Worm (Caenorhabditis elegans) whole organism, midembryonic: ENCODE data around the gene Y14H12A.1.

Experiments used
- T22C8.4 ChIP-seq: fragments of 200-800 bp; sonication (Bioruptor generic); IDR thresholded peaks from 2 replicates; pipeline ENCODE4 v1.3.6; 2022; ENCODE audit warnings: missing genetic modification characterization, missing compliant biosample characterization
- cog-1 ChIP-seq: sonication (generic microtip); optimal IDR thresholded peaks from 2 replicates; lab custom pipeline; 2016; ENCODE audit warnings: missing genetic modification characterization, missing compliant biosample characterization
- flt-1 ChIP-seq: fragments of 200-800 bp; sonication (Bioruptor generic); IDR thresholded peaks from 2 replicates; pipeline ENCODE4 v1.3.6; 2022; ENCODE audit warnings: missing genetic modification characterization, missing compliant biosample characterization
- klf-2 ChIP-seq: fragments of 200-800 bp; sonication (Bioruptor generic); conservative IDR thresholded peaks from 2 replicates; pipeline ENCODE4 v1.3.6; 2022; ENCODE audit warnings: missing genetic modification reagents, missing genetic modification characterization, missing compliant biosample characterization
- med-1 ChIP-seq: sonication (generic microtip); optimal IDR thresholded peaks from 2 replicates; lab custom pipeline; 2017; ENCODE audit warnings: missing genetic modification characterization, mild to moderate bottlenecking, missing compliant biosample characterization, antibody characterized with exemption, missing genetic modification reagents; ENCODE audit not compliant: insufficient read depth
- ref-1 ChIP-seq: fragments of 200-800 bp; sonication (Bioruptor generic); conservative IDR thresholded peaks from 2 replicates; pipeline ENCODE4 v1.3.6; 2022; ENCODE audit warnings: missing genetic modification reagents, missing genetic modification characterization, missing compliant biosample characterization
- tab-1 ChIP-seq: fragments of 200-800 bp; sonication (Bioruptor generic); IDR thresholded peaks from 2 replicates; pipeline ENCODE4 v1.3.6; 2022; ENCODE audit warnings: missing genetic modification characterization, missing compliant biosample characterization
- ztf-23 ChIP-seq: fragments of 200-800 bp; sonication (Bioruptor generic); IDR thresholded peaks from 2 replicates; pipeline ENCODE4 v1.3.6; 2022; ENCODE audit warnings: missing genetic modification reagents, missing genetic modification characterization, missing compliant biosample characterization
- ztf-29 ChIP-seq: fragments of 200-800 bp; sonication (Bioruptor generic); IDR thresholded peaks from 2 replicates; pipeline ENCODE4 v1.3.6; 2022; ENCODE audit warnings: missing genetic modification reagents, missing genetic modification characterization, missing compliant biosample characterization

The Y14H12A.1 gene

DNA sequence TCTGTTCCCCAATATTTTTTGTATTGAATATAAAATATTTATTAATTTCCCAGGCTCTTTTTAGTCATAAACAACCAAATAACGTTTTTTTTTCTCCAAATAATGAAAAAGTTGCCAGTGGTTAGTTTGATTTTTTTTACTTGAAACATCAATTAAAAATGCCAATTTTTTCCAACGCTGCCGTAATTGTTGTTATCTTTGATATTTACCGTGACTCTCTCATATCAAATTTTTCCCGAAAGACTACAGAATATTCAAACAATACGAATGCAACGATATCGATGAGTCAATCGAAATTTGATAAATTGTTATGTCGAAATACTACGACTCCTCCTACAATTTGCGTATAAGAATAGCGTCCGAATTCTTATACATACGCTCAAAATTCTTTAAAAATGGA, 6.1 kb upstream of the Y14H12A.1 start, which contains the start of gene K10G6.5:
K10G6.5 (plus strand) TSS at position 345 of the 400 bp plus-strand sequence.
- TF ChIP-seq flt-1 (GFP tag; lab: Robert Waterston, UW) (no peak), ref-1 (GFP tag; lab: Robert Waterston, UW) (no peak), ztf-23 (no peak), tab-1 (GFP tag; lab: Robert Waterston, UW) (no peak), T22C8.4 (GFP tag; lab: Robert Waterston, UW) (no peak), med-1 (GFP tag; lab: Kevin White, UChicago) (no peak), ztf-29 (no peak), klf-2 (no peak), cog-1 (no peak)

- TF ChIP-seq med-1 (GFP tag; lab: Kevin White, UChicago) (no peak), ztf-23 (no peak), T22C8.4 (GFP tag; lab: Robert Waterston, UW) (no peak), flt-1 (GFP tag; lab: Robert Waterston, UW) (no peak), ref-1 (GFP tag; lab: Robert Waterston, UW) (no peak), tab-1 (GFP tag; lab: Robert Waterston, UW) (no peak), cog-1 (no peak), ztf-29 (no peak), klf-2 (no peak)
These were observed 3.2 kb upstream of the Y14H12A.1 start, which contains the start of gene Y14H12A.2 for ce11 chrII:3989627-3990367. Y14H12A.2 (minus strand) TSS chrII:3989677.

DNA sequence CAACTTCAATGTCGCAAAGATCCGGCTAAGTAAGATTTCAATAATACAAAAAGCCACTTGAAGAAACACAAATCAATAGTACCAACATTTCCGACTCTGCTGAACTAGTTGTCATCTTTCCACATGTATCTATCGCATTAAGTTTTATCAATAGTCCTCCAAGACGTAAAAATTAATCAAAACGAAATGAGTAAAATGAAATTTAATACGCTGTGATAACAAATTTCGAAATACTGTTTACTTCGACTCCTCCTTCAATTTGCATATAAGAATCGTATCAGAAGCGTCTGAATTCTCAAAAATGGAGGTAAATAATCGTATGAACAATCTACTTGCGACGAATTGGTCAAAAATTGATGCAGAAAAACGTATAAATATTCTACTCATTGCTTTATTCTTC, 2.3 kb upstream of the Y14H12A.1 start:
- TF ChIP-seq ref-1 (GFP tag; lab: Robert Waterston, UW) = no peak
- TF ChIP-seq ztf-23 = no peak
- TF ChIP-seq cog-1 = no peak
- TF ChIP-seq med-1 (GFP tag; lab: Kevin White, UChicago) = no peak
- TF ChIP-seq flt-1 (GFP tag; lab: Robert Waterston, UW) = no peak
- no peak for TF ChIP-seq ztf-29
- TF ChIP-seq klf-2 = no peak
- TF ChIP-seq tab-1 (GFP tag; lab: Robert Waterston, UW) = no peak
- TF ChIP-seq T22C8.4 (GFP tag; lab: Robert Waterston, UW) = no peak

- no peak for TF ChIP-seq tab-1 (GFP tag; lab: Robert Waterston, UW)
- TF ChIP-seq ref-1 (GFP tag; lab: Robert Waterston, UW) = no peak
- no peak for TF ChIP-seq klf-2
- TF ChIP-seq ztf-23 = no peak
- TF ChIP-seq flt-1 (GFP tag; lab: Robert Waterston, UW) = no peak
- TF ChIP-seq T22C8.4 (GFP tag; lab: Robert Waterston, UW) = no peak
- no peak for TF ChIP-seq ztf-29
- TF ChIP-seq med-1 (GFP tag; lab: Kevin White, UChicago) = no peak
- no peak for TF ChIP-seq cog-1
These were observed 966 bp upstream of the Y14H12A.1 start for ce11 chrII:3992029-3992428.

ce11 chrII:3996005-3996404, 3.0 kb downstream of the Y14H12A.1 start, which contains the start of gene clc-22:
clc-22 (minus strand) TSS chrII:3996075.
- TF ChIP-seq ref-1 (GFP tag; lab: Robert Waterston, UW) = no peak
- TF ChIP-seq klf-2 = no peak

DNA sequence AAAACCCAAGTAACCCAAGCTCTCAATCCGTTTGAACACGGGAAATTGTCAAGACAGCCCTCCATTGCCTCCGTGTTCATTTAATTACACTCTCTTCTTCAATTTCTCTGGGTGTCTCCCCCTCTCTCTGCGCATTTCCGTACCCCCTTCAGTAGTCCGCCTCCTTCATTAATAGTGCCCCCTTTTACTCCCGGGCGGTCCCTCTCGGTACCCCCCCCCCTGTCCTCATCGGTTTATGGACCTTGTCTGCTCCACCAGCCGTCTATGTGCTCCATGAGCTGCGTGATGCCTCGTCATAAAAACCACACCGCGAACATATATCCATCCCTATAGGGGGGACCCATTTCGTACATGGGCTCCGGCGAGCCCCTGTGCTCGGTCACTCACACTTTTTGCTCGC, 6.5 kb downstream of the Y14H12A.1 start:
- TF ChIP-seq ztf-23 (peak; percentile 59; the same call in 1 of the 2 replicates), cog-1 (peak; percentile 22), tab-1 (GFP tag; lab: Robert Waterston, UW) (0 out of 2 replicates have a peak, but pooled peaks have one; percentile 56), flt-1 (GFP tag; lab: Robert Waterston, UW) (peak; percentile 54; the same call in 1 of the 2 replicates), ref-1 (GFP tag; lab: Robert Waterston, UW) (no peak)

DNA sequence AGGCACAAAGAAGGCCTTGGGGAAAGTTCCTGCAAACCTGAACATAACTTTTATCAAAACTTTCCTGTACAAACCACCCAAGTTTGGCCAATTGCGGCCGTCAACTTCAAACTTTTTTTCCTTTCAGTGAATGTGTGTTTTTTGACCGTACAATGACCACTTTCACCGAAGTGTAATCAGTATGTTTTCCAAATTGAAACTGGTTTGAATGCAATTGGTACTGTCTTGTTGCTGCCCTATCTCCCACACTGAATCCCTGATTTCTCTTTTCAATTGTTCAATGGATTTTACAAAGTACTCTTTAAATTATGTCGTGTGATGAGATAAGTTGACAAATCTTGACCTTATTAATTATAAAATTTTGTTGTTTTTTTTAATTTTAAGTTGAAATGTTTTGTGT, 7.4 kb downstream of the Y14H12A.1 start:
- TF ChIP-seq ztf-23 (no peak), tab-1 (GFP tag; lab: Robert Waterston, UW) (no peak), cog-1 (no peak)

ce11 chrII:4002134-4002533, 9.1 kb downstream of the Y14H12A.1 start:
- TF ChIP-seq med-1 (GFP tag; lab: Kevin White, UChicago) (no peak), klf-2 (no peak), T22C8.4 (GFP tag; lab: Robert Waterston, UW) (no peak), tab-1 (GFP tag; lab: Robert Waterston, UW) (no peak), flt-1 (GFP tag; lab: Robert Waterston, UW) (no peak), cog-1 (no peak), ztf-23 (no peak), ztf-29 (no peak), ref-1 (GFP tag; lab: Robert Waterston, UW) (no peak)

DNA sequence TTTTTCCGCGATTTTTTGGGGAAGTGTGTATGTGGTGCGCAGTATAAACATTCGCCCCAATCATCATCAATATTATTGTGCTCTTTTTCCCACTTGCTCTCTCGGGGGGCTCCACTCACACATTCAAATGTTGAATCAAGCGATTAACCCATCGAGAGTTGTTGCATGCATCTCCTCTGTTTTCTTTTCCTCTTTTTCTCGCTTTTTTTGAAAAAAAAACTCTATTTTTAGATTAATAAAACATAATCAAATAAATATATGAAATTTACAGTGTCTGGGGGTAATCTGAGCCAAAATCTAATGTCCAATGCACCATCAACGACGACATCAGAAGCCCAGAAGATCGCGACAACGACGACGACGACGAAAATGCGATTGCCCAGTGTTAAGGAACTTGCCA, 11.6 kb downstream of the Y14H12A.1 start, which contains the start of gene ephx-1:
ephx-1 (plus strand) TSS at position 301 of the 400 bp plus-strand sequence.
- TF ChIP-seq med-1 (GFP tag; lab: Kevin White, UChicago) (no peak), ref-1 (GFP tag; lab: Robert Waterston, UW) (no peak), flt-1 (GFP tag; lab: Robert Waterston, UW) (no peak), ztf-23 (no peak), klf-2 (no peak), T22C8.4 (GFP tag; lab: Robert Waterston, UW) (no peak), tab-1 (GFP tag; lab: Robert Waterston, UW) (no peak)

DNA sequence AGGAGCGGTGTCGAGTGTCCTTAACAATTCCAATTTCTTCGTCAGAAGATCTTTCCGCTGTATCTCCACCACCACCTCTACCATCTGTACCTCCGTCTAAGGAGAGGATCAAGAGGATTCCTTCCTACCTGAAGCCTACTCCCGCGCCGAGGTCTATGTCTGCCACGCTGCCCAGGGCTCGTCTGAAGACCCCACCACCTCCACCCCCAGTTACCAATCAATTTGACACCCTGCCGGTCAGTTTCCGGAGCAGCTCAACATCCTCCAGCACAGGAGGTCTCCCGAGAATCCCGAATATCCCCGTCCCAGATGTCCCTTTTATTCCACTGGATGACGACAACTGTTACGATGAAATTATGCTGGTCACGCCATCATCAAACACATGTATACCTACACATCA, 15.0 kb downstream of the Y14H12A.1 start:
- TF ChIP-seq klf-2 (no peak), ztf-29 (no peak), ref-1 (GFP tag; lab: Robert Waterston, UW) (no peak), tab-1 (GFP tag; lab: Robert Waterston, UW) (no peak), flt-1 (GFP tag; lab: Robert Waterston, UW) (no peak), ztf-23 (no peak), med-1 (GFP tag; lab: Kevin White, UChicago) (no peak), T22C8.4 (GFP tag; lab: Robert Waterston, UW) (no peak), cog-1 (no peak)
